Worm (Caenorhabditis elegans) whole organism, mixed stage, embryonic: Measurements from ENCODE around the gene ras-2.

ENCODE experiments used
- bed-3 ChIP-seq: fragments of 200-800 bp; sonication (Bioruptor generic); optimal IDR thresholded peaks from 3 replicates; lab custom pipeline; 2018; ENCODE audit warnings: mild to moderate bottlenecking, missing genetic modification characterization, moderate library complexity, missing compliant biosample characterization
- blmp-1 ChIP-seq: fragments of 150-350 bp; optimal IDR thresholded peaks from 2 replicates; lab custom pipeline; 2014; ENCODE audit warnings: missing biosample characterization, missing genetic modification characterization
- ceh-39 ChIP-seq: fragments of 150-350 bp; optimal IDR thresholded peaks from 2 replicates; lab custom pipeline; 2014; ENCODE audit warnings: missing biosample characterization, missing genetic modification characterization
- lsy-2 ChIP-seq: fragments of 150-350 bp; optimal IDR thresholded peaks from 2 replicates; lab custom pipeline; 2014; ENCODE audit warnings: missing biosample characterization, missing genetic modification characterization
- nhr-237 ChIP-seq: fragments of 150-350 bp; optimal IDR thresholded peaks from 2 replicates; lab custom pipeline; 2014; ENCODE audit warnings: missing biosample characterization, missing genetic modification characterization
- sem-2 ChIP-seq: fragments of 200-800 bp; sonication (Bioruptor generic); optimal IDR thresholded peaks from 2 replicates; lab custom pipeline; 2018; ENCODE audit warnings: mild to moderate bottlenecking, missing genetic modification characterization, missing compliant biosample characterization
- unc-39 ChIP-seq: fragments of 150-350 bp; optimal IDR thresholded peaks from 2 replicates; lab custom pipeline; 2014; ENCODE audit warnings: missing biosample characterization, missing genetic modification characterization

ce11 chrIII:4767869-4768645 lies 28.2 kb upstream of the ras-2 start:
- no peak for TF ChIP-seq unc-39 (tag; lab: Kevin White, UChicago)
- no peak for TF ChIP-seq lsy-2 (tag; lab: Kevin White, UChicago)
- TF ChIP-seq bed-3 (GFP tag; lab: Kevin White, UChicago) = no peak
- TF ChIP-seq sem-2 (GFP tag; lab: Kevin White, UChicago) = no peak
- no peak for TF ChIP-seq nhr-237 (tag; lab: Kevin White, UChicago)
- TF ChIP-seq blmp-1 (tag; lab: Kevin White, UChicago) = peak; percentile 69
- no peak for TF ChIP-seq ceh-39 (tag; lab: Kevin White, UChicago)
